Worm (Caenorhabditis elegans): Measurements from ENCODE around the gene Y61A9LA.3.
A peak's percentile ranks its signal among the peaks of the same experiment; 100 is the strongest.

The Y61A9LA.3 gene

ce11 chrV:4525512-4525911, 45.4 kb upstream of the Y61A9LA.3 start:
- TF ChIP-seq sox-4 (tag; optimal IDR thresholded peaks at IDR 0.05) (no peak), lin-13 (GFP tag; optimal IDR thresholded peaks at IDR 0.05) (no peak)

- TF ChIP-seq lsy-2 (tag; optimal IDR thresholded peaks at IDR 0.05) (peak in 1 of 2 experiments; percentile 18), lin-39 (tag; optimal IDR thresholded peaks at IDR 0.05) (no peak), aha-1 (tag; optimal IDR thresholded peaks at IDR 0.05) (no peak), egl-13 (tag; optimal IDR thresholded peaks at IDR 0.05) (peak; percentile 50), zip-4 (GFP tag; optimal IDR thresholded peaks at IDR 0.05) (no peak), snu-23 (GFP tag; optimal IDR thresholded peaks at IDR 0.05) (peak; percentile 4), lin-14 (GFP tag; optimal IDR thresholded peaks at IDR 0.05) (peak; percentile 69), nhr-237 (tag; optimal IDR thresholded peaks at IDR 0.05) (no peak), nhr-47 (tag; optimal IDR thresholded peaks at IDR 0.05) (peak; percentile 55), fkh-8 (tag; optimal IDR thresholded peaks at IDR 0.05) (peak; percentile 84), swsn-7 (tag; optimal IDR thresholded peaks at IDR 0.05) (peak; percentile 35), ces-1 (GFP tag; optimal IDR thresholded peaks at IDR 0.05) (no peak), dpl-1 (GFP tag; optimal IDR thresholded peaks at IDR 0.05) (no peak), irx-1 (tag; optimal IDR thresholded peaks at IDR 0.05) (no peak), fkh-4 (tag; optimal IDR thresholded peaks at IDR 0.05; ENCODE audit: borderline replicate concordance) (no peak), fkh-10 (GFP tag; optimal IDR thresholded peaks at IDR 0.05) (peak; percentile 23), hlh-4 (tag; optimal IDR thresholded peaks at IDR 0.05) (no peak), sox-4 (tag; optimal IDR thresholded peaks at IDR 0.05) (peak; percentile 50), isw-1 (GFP tag; IDR thresholded peaks at IDR 0.05) (no peak), nhr-71 (tag; optimal IDR thresholded peaks at IDR 0.05) (peak; percentile 75), lin-13 (GFP tag; optimal IDR thresholded peaks at IDR 0.05) (no peak)
Measured at ce11 chrV:4526801-4527425, 44.0 kb upstream of the Y61A9LA.3 start.

DNA sequence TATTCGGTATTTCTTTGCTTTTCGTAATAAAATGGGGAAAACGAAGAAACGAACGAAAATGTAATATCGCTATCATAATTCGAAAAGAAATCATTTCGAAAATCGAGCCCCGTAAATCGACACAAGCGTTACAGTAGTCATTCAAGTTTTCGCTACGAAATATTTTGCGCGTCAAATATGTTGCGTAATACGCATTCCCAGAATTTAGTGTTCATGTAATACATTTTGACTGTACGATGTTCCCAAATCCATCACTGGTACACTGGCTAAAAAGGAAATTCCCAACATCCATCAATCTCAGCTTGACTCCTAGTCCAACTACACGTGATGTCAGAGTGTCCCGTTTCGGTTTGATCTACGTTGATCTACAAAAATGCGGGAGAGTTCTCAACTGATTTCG, 43.0 kb upstream of the Y61A9LA.3 start:
- TF ChIP-seq zag-1 (tag; optimal IDR thresholded peaks at IDR 0.05) (no peak), efl-1 (optimal IDR thresholded peaks at IDR 0.05) (no peak), efl-1 (GFP tag; optimal IDR thresholded peaks at IDR 0.05 in 1 of 2) (peak in 1 of 2 experiments; percentile 54)

ce11 chrV:4535736-4536135, 35.2 kb upstream of the Y61A9LA.3 start:
- no peak for TF ChIP-seq F16B12.6 (tag; optimal IDR thresholded peaks at IDR 0.05)
- TF ChIP-seq lin-35 (GFP tag; optimal IDR thresholded peaks at IDR 0.05), result no peak
- no peak for TF ChIP-seq ama-1 (optimal IDR thresholded peaks at IDR 0.05)
- no peak for TF ChIP-seq ztf-4 (tag; optimal IDR thresholded peaks at IDR 0.05)
- TF ChIP-seq ceh-90 (tag; optimal IDR thresholded peaks at IDR 0.05), result no peak
- TF ChIP-seq mdl-1 (tag; optimal IDR thresholded peaks at IDR 0.05), result no peak
- TF ChIP-seq dpl-1 (GFP tag; optimal IDR thresholded peaks at IDR 0.05), result no peak
- no peak for TF ChIP-seq lsy-2 (tag; optimal IDR thresholded peaks at IDR 0.05)
- no peak for TF ChIP-seq nhr-20 (tag; optimal IDR thresholded peaks at IDR 0.05)
- no peak for TF ChIP-seq nhr-76 (tag; optimal IDR thresholded peaks at IDR 0.05)
- no peak for TF ChIP-seq ceh-88 (GFP tag; IDR thresholded peaks at IDR 0.05)
- TF ChIP-seq jun-1 (tag; optimal IDR thresholded peaks at IDR 0.05), result no peak
- TF ChIP-seq unc-30 (tag; optimal IDR thresholded peaks at IDR 0.05), result no peak
- TF ChIP-seq nhr-71 (tag; optimal IDR thresholded peaks at IDR 0.05), result no peak
- no peak for TF ChIP-seq irx-1 (tag; optimal IDR thresholded peaks at IDR 0.05)
- TF ChIP-seq tbx-2 (tag; optimal IDR thresholded peaks at IDR 0.05), result no peak
- no peak for TF ChIP-seq fkh-8 (tag; optimal IDR thresholded peaks at IDR 0.05)
- no peak for TF ChIP-seq ces-1 (GFP tag; optimal IDR thresholded peaks at IDR 0.05)
- no peak for TF ChIP-seq nhr-77 (tag; optimal IDR thresholded peaks at IDR 0.05)
- no peak for TF ChIP-seq hpl-2 (GFP tag; optimal IDR thresholded peaks at IDR 0.05)
